Worm (Caenorhabditis elegans): ENCODE data around the gene hrpl-1.

Gene hrpl-1

DNA sequence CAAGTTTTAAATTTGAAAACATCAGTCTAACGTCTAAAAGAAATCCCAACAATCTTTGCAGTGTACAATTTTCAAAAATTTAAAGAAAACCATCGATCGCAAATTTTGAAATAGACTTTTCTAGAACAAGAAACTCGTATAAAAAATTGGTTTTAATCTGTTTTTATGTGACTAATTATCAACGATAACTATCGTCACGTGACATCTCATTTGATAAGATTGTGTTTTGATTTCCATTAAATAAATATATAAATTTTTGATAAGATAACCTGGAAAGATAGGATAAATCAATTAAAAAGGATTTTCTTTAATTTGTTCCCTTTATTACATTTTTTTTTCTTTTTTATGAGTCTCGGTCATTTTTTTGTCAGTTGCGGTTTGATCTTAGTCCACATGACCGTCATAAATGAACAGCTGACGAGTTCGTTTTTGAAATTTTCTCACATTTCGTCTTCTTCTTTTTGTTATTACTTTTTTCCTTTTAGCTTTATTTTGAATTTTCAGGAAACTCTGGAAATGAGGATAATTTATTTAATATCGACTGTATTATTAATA, 11.1 kb downstream of the hrpl-1 start, which contains the start of gene asm-1:
Gene asm-1 (plus strand): TSS at position 505 of the 555 bp plus-strand sequence.
- TF ChIP-seq php-3 (GFP tag; IDR thresholded peaks at IDR 0.05) = peak; percentile 63
- peak; percentile 36 for TF ChIP-seq dve-1 (tag; optimal IDR thresholded peaks at IDR 0.05; ENCODE audit: insufficient read depth)
- TF ChIP-seq hlh-30 (tag; optimal IDR thresholded peaks at IDR 0.05; ENCODE audit: insufficient read depth) = peak; percentile 49
- TF ChIP-seq nhr-25 (tag; optimal IDR thresholded peaks at IDR 0.05; ENCODE audit: borderline replicate concordance, insufficient read depth) = no peak
- TF ChIP-seq lin-13 (GFP tag; optimal IDR thresholded peaks at IDR 0.05) = no peak
- peak; percentile 34 for TF ChIP-seq hlh-11 (tag; optimal IDR thresholded peaks at IDR 0.05)
- TF ChIP-seq lsy-2 (tag; optimal IDR thresholded peaks at IDR 0.05) = peak in 1 of 2 experiments; percentile 21

DNA sequence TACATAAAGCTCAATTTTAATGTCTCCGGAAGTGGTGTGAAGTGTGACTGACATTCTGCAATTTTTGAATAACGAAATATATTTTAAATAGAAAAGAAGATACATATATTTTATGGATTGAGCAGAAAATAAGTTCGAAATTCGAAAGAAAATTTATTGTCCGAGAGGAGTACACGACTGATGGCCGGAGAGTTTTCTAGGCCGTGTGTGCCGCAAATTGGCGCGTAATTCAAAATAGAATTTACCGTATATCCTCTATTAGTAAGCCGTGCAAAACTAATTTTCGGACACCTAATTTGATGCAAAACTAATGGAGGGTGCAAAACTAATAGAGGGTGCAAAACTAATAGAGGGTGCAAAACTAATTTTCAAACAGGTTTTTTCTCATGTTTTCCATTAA, 14.8 kb downstream of the hrpl-1 start, which contains the start of gene cyn-10:
Gene cyn-10 (minus strand): TSS at position 57 of the 400 bp plus-strand sequence.
- TF ChIP-seq pqm-1 (tag; optimal IDR thresholded peaks at IDR 0.05) (no peak), nhr-42 (GFP tag; IDR thresholded peaks at IDR 0.05) (0 out of 2 replicates have a peak, but pooled peaks have one; percentile 35), hif-1 (tag; optimal IDR thresholded peaks at IDR 0.05) (peak in 1 of 2 experiments; percentile 86), ceh-20 (GFP tag; IDR thresholded peaks at IDR 0.05) (peak; percentile 51; the same call in 1 of the 2 replicates), lin-39 (tag; optimal IDR thresholded peaks at IDR 0.05) (no peak), nhr-41 (GFP tag; IDR thresholded peaks at IDR 0.05) (no peak), madf-5 (GFP tag; IDR thresholded peaks at IDR 0.05) (no peak; a peak in 1 of 4 replicates), hmg-1.1 (GFP tag; IDR thresholded peaks at IDR 0.05) (peak; percentile 66), daf-12 (tag; optimal IDR thresholded peaks at IDR 0.05) (no peak), snpc-1.2 (GFP tag; IDR thresholded peaks at IDR 0.05) (no peak), vab-7 (GFP tag; IDR thresholded peaks at IDR 0.05) (no peak; the same call in 1 of the 2 replicates), jun-1 (tag; optimal IDR thresholded peaks at IDR 0.05) (no peak), zfp-3 (GFP tag; conservative IDR thresholded peaks at IDR 0.05) (peak; percentile 76; the same call in 1 of the 2 replicates), zfp-2 (tag; optimal IDR thresholded peaks at IDR 0.05) (no peak), mdt-29 (GFP tag; IDR thresholded peaks at IDR 0.05) (0 out of 2 replicates have a peak, but pooled peaks have one; percentile 25), ceh-28 (tag; optimal IDR thresholded peaks at IDR 0.05) (no peak), ces-1 (GFP tag; optimal IDR thresholded peaks at IDR 0.05) (no peak), ztf-11 (tag; optimal IDR thresholded peaks at IDR 0.05) (no peak), mxl-2 (GFP tag; conservative IDR thresholded peaks at IDR 0.05) (no peak), attf-4 (tag; optimal IDR thresholded peaks at IDR 0.05) (no peak), R02D3.7 (tag; optimal IDR thresholded peaks at IDR 0.05) (no peak), nhr-48 (tag; optimal IDR thresholded peaks at IDR 0.05) (peak; percentile 11), unc-62 (GFP tag; optimal IDR thresholded peaks at IDR 0.05 in 1 of 2) (no peak), unc-62 (tag; optimal IDR thresholded peaks at IDR 0.05) (no peak), dpl-1 (GFP tag; optimal IDR thresholded peaks at IDR 0.05) (peak; percentile 98), Y75B8A.6 (GFP tag; IDR thresholded peaks at IDR 0.05) (no peak), ceh-32 (tag; optimal IDR thresholded peaks at IDR 0.05; ENCODE audit: poor library complexity) (peak; percentile 4), Y48G9A.11 (GFP tag; IDR thresholded peaks at IDR 0.05) (peak; percentile 81), Y5F2A.4 (GFP tag; optimal IDR thresholded peaks at IDR 0.05) (no peak), lin-13 (GFP tag; optimal IDR thresholded peaks at IDR 0.05) (no peak), lin-29 (GFP tag; IDR thresholded peaks at IDR 0.05) (no peak), duxl-1 (tag; optimal IDR thresholded peaks at IDR 0.05; ENCODE audit: poor library complexity) (peak; percentile 66), set-16 (GFP tag; IDR thresholded peaks at IDR 0.05) (no peak), snpc-4 (tag; optimal IDR thresholded peaks at IDR 0.05) (no peak), unc-130 (GFP tag; optimal IDR thresholded peaks at IDR 0.05) (peak; percentile 77), madf-9 (GFP tag; conservative IDR thresholded peaks at IDR 0.05) (peak; percentile 83), daf-8 (GFP tag; IDR thresholded peaks at IDR 0.05) (no peak), F49E8.2 (tag; optimal IDR thresholded peaks at IDR 0.05; ENCODE audit: borderline replicate concordance) (peak; percentile 6), T26A8.4 (GFP tag; IDR thresholded peaks at IDR 0.05) (peak; percentile 77; the same call in 1 of the 2 replicates), F26F4.8 (GFP tag; conservative IDR thresholded peaks at IDR 0.05) (no peak), saeg-2 (GFP tag; IDR thresholded peaks at IDR 0.05) (no peak), ZK546.5 (tag; optimal IDR thresholded peaks at IDR 0.05) (no peak)
